Fruit fly (Drosophila melanogaster): ENCODE results near the gene CG31988.
A peak's percentile ranks its signal among the peaks of the same experiment; 100 is the strongest.

CG31988 gene

DNA sequence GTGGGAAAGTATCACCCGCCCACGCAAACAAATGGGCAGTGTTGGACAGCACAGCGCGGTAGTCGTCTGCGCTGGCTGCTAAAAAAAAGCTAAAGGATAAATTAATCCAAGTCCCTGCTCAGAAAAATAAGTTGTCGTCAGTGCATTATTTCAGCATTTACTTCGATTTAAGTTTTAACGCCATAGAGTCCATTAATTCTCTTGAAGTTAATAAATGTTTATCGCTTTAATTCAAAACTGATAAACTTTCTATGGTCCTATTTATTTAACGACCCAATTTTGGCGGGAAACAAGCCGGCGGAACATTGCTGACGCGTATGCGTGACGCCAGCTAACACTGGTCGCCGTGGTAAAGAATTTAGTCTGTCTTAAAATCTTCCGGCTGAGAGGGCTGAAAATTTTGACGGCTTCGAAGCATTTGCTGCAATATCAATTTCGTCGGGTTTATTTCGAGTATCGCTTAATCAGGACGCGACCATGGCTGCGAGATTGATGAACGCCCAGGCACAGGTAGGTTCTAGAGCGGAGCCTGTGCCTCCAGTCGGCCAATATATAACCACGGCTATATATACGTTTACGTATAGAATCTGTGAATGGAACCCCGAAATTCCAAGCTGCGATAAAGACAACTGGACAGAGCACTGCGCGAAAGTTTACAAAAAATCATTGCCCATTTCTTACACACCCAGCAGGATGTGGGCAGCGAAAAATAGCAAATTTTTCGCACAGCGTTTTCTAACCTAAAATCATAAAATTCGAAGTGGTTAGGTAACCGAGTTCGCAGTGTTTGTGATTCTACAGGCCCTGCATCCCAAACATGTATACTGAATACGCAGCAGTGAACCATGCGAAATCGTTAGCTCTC, 34.1 kb downstream of the CG31988 start, which contains the start of the genes mAcon1, CG43345 and CG43346:
Gene mAcon1, plus strand, starts transcription at position 276 of the 865 bp plus-strand sequence.
Gene CG43345, minus strand, starts transcription at position 287 of the 865 bp plus-strand sequence.
Gene CG43346, minus strand, starts transcription at position 287 of the 865 bp plus-strand sequence.
- TF ChIP-seq h (optimal IDR thresholded peaks at IDR 0.05) (no peak), Sin3A (optimal IDR thresholded peaks at IDR 0.05) (no peak), psq (optimal IDR thresholded peaks at IDR 0.05) (no peak), ttk (optimal IDR thresholded peaks at IDR 0.05) (no peak), Myc (optimal IDR thresholded peaks at IDR 0.05) (no peak), insv (optimal IDR thresholded peaks at IDR 0.05) (no peak)

dm6 chr2L:21166422-21166821, 36.2 kb downstream of the CG31988 start:
- no peak for TF ChIP-seq Myc (optimal IDR thresholded peaks at IDR 0.05)
- no peak for TF ChIP-seq ttk (optimal IDR thresholded peaks at IDR 0.05)
- TF ChIP-seq psq (optimal IDR thresholded peaks at IDR 0.05), result no peak
- no peak for TF ChIP-seq h (optimal IDR thresholded peaks at IDR 0.05)
- TF ChIP-seq insv (optimal IDR thresholded peaks at IDR 0.05), result no peak
- TF ChIP-seq Sin3A (optimal IDR thresholded peaks at IDR 0.05), result no peak

- no peak for TF ChIP-seq h (optimal IDR thresholded peaks at IDR 0.05)
- no peak for TF ChIP-seq insv (optimal IDR thresholded peaks at IDR 0.05)
- TF ChIP-seq Sin3A (optimal IDR thresholded peaks at IDR 0.05), result no peak
- no peak for TF ChIP-seq psq (optimal IDR thresholded peaks at IDR 0.05)
Measured at dm6 chr2L:21163311-21163842, 39.2 kb downstream of the CG31988 start, which contains the start of gene Noc2. Gene Noc2 (plus strand): TSS chr2L:21163641.

dm6 chr2L:21162875-21163274, 39.7 kb downstream of the CG31988 start, which contains the start of gene Nbr:
Gene Nbr (minus strand): TSS chr2L:21163083.
- TF ChIP-seq psq (optimal IDR thresholded peaks at IDR 0.05) (no peak), insv (optimal IDR thresholded peaks at IDR 0.05) (no peak), Sin3A (optimal IDR thresholded peaks at IDR 0.05) (no peak), Myc (optimal IDR thresholded peaks at IDR 0.05) (no peak), h (optimal IDR thresholded peaks at IDR 0.05) (no peak), ttk (optimal IDR thresholded peaks at IDR 0.05) (no peak)

DNA sequence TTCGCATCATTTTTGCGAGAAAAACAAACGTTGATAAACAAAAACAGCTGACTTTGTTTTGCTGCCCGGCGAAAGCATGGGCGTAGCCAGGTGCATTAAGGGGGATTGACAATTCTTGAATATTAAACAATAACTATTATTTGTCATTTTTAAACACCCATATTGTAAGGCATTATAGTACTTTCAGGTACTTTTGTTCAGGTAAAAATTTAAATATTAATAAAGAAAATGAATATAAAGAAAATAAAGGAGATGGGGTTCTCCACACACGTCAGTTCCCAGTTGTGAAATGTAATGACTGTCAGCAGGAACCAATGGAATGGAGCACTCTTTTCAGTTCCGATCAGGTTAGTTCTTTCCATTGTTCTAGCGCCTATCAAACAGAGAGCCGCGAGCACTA, 44.0 kb downstream of the CG31988 start, which contains the start of the genes Coq3 and Pld3:
Gene Coq3, minus strand, starts transcription at position 58 of the 400 bp plus-strand sequence.
Gene Pld3, plus strand, starts transcription at position 294 of the 400 bp plus-strand sequence.
- TF ChIP-seq insv (optimal IDR thresholded peaks at IDR 0.05), result no peak
- TF ChIP-seq Sin3A (optimal IDR thresholded peaks at IDR 0.05), result no peak
- TF ChIP-seq psq (optimal IDR thresholded peaks at IDR 0.05), result no peak
- TF ChIP-seq h (optimal IDR thresholded peaks at IDR 0.05), result no peak
- TF ChIP-seq ttk (optimal IDR thresholded peaks at IDR 0.05), result no peak
- TF ChIP-seq Myc (optimal IDR thresholded peaks at IDR 0.05), result no peak

- TF ChIP-seq psq (optimal IDR thresholded peaks at IDR 0.05) (peak; percentile 91), Myc (optimal IDR thresholded peaks at IDR 0.05) (no peak)
Measured at dm6 chr2L:21156156-21157040, 46.2 kb downstream of the CG31988 start, which contains the start of the genes Mpp6 and E2f2. Gene Mpp6 (plus strand): TSS chr2L:21156288. Gene E2f2 (minus strand): TSS chr2L:21156749.

dm6 chr2L:21153844-21154243, 48.8 kb downstream of the CG31988 start:
- TF ChIP-seq ttk (optimal IDR thresholded peaks at IDR 0.05) (no peak), Myc (optimal IDR thresholded peaks at IDR 0.05) (no peak), Sin3A (optimal IDR thresholded peaks at IDR 0.05) (no peak), psq (optimal IDR thresholded peaks at IDR 0.05) (no peak), insv (optimal IDR thresholded peaks at IDR 0.05) (no peak), h (optimal IDR thresholded peaks at IDR 0.05) (no peak)
